Worm (Caenorhabditis elegans) whole organism, mixed stage, embryonic: ENCODE measurements around the gene Y46H3C.5.
"Not testable (repeated sequence)": the region's sequence is repeated elsewhere in the genome, so short reads cannot be mapped to it uniquely, and the experiment has no call there.

ENCODE experiments used
- M03D4.4 ChIP-seq: sonication (generic microtip); optimal IDR thresholded peaks from 2 replicates; lab custom pipeline; 2017; ENCODE audit warnings: mild to moderate bottlenecking, missing genetic modification characterization, missing compliant biosample characterization
- bed-3 ChIP-seq: fragments of 200-800 bp; sonication (Bioruptor generic); optimal IDR thresholded peaks from 3 replicates; lab custom pipeline; 2018; ENCODE audit warnings: mild to moderate bottlenecking, missing genetic modification characterization, moderate library complexity, missing compliant biosample characterization
- ceh-39 ChIP-seq: fragments of 150-350 bp; optimal IDR thresholded peaks from 2 replicates; lab custom pipeline; 2014; ENCODE audit warnings: missing biosample characterization, missing genetic modification characterization
- ceh-43 ChIP-seq: fragments of 200-800 bp; sonication (Bioruptor generic); optimal IDR thresholded peaks from 2 replicates; lab custom pipeline; 2018; ENCODE audit warnings: mild to moderate bottlenecking, missing genetic modification characterization, moderate library complexity, missing compliant biosample characterization
- ceh-83 ChIP-seq: fragments of 200-800 bp; sonication (Bioruptor generic); optimal IDR thresholded peaks from 2 replicates; lab custom pipeline; 2018; ENCODE audit warnings: mild to moderate bottlenecking, missing genetic modification characterization, missing compliant biosample characterization
- cnd-1 ChIP-seq: fragments of 200-800 bp; sonication (Bioruptor generic); optimal IDR thresholded peaks from 2 replicates; lab custom pipeline; 2018; ENCODE audit warnings: mild to moderate bottlenecking, missing genetic modification characterization, missing compliant biosample characterization
- drap-1 ChIP-seq: fragments of 200-800 bp; sonication (Bioruptor generic); optimal IDR thresholded peaks from 3 replicates; lab custom pipeline; 2018; ENCODE audit warnings: mild to moderate bottlenecking, missing genetic modification characterization, missing compliant biosample characterization
- elt-1 ChIP-seq: sonication (generic microtip); optimal IDR thresholded peaks from 2 replicates; lab custom pipeline; 2017; ENCODE audit warnings: missing genetic modification characterization, mild to moderate bottlenecking, missing compliant biosample characterization, antibody characterized with exemption, moderate library complexity, borderline replicate concordance; ENCODE audit not compliant: insufficient read depth
- elt-3 ChIP-seq: fragments of 150-350 bp; optimal IDR thresholded peaks from 2 replicates; lab custom pipeline; 2014; ENCODE audit warnings: missing biosample characterization, missing genetic modification characterization
- flh-1 ChIP-seq: fragments of 200-800 bp; sonication (Bioruptor generic); optimal IDR thresholded peaks from 2 replicates; lab custom pipeline; 2018; ENCODE audit warnings: mild to moderate bottlenecking, missing genetic modification characterization, moderate library complexity, missing compliant biosample characterization
- ham-2 ChIP-seq: fragments of 200-800 bp; sonication (Bioruptor generic); optimal IDR thresholded peaks from 2 replicates; lab custom pipeline; 2018; ENCODE audit warnings: mild to moderate bottlenecking, missing genetic modification characterization, missing compliant biosample characterization
- lin-13 ChIP-seq: fragments of 150-350 bp; optimal IDR thresholded peaks from 2 replicates; lab custom pipeline; 2014; ENCODE audit warnings: missing biosample characterization, missing genetic modification characterization
- lin-32 ChIP-seq: fragments of 200-800 bp; sonication (Bioruptor generic); optimal IDR thresholded peaks from 2 replicates; lab custom pipeline; 2018; ENCODE audit warnings: mild to moderate bottlenecking, missing genetic modification characterization, missing compliant biosample characterization
- lsy-2 ChIP-seq: fragments of 150-350 bp; optimal IDR thresholded peaks from 2 replicates; lab custom pipeline; 2014; ENCODE audit warnings: missing biosample characterization, missing genetic modification characterization
- mep-1 ChIP-seq: fragments of 150-350 bp; optimal IDR thresholded peaks from 2 replicates; lab custom pipeline; 2017; ENCODE audit warnings: missing biosample characterization, missing genetic modification reagents, missing genetic modification characterization, inconsistent platforms
- mls-2 ChIP-seq: sonication (generic microtip); optimal IDR thresholded peaks from 2 replicates; lab custom pipeline; 2016; ENCODE audit warnings: mild to moderate bottlenecking, missing genetic modification characterization, moderate library complexity, missing compliant biosample characterization
- nhr-12 ChIP-seq: fragments of 150-350 bp; optimal IDR thresholded peaks from 2 replicates; lab custom pipeline; 2014; ENCODE audit warnings: missing biosample characterization, missing genetic modification characterization
- nhr-2 ChIP-seq: fragments of 150-350 bp; optimal IDR thresholded peaks from 2 replicates; lab custom pipeline; 2014; ENCODE audit warnings: missing biosample characterization, missing genetic modification characterization
- nhr-28 ChIP-seq: fragments of 150-350 bp; optimal IDR thresholded peaks from 2 replicates; lab custom pipeline; 2014; ENCODE audit warnings: missing biosample characterization, missing genetic modification characterization
- nhr-76 ChIP-seq: sonication (generic microtip); optimal IDR thresholded peaks from 2 replicates; lab custom pipeline; 2017; ENCODE audit warnings: missing biosample characterization, missing genetic modification characterization
- pha-4 ChIP-seq: fragments of 150-350 bp; optimal IDR thresholded peaks from 2 replicates; lab custom pipeline; 2018; ENCODE audit warnings: missing biosample characterization, missing genetic modification reagents, missing genetic modification characterization
- sem-2 ChIP-seq: fragments of 200-800 bp; sonication (Bioruptor generic); optimal IDR thresholded peaks from 2 replicates; lab custom pipeline; 2018; ENCODE audit warnings: mild to moderate bottlenecking, missing genetic modification characterization, missing compliant biosample characterization
- snpc-4 ChIP-seq: fragments of 150-350 bp; optimal IDR thresholded peaks from 2 replicates; lab custom pipeline; 2014; ENCODE audit warnings: missing biosample characterization, missing genetic modification characterization
- tbx-8 ChIP-seq: fragments of 200-800 bp; sonication (Bioruptor generic); optimal IDR thresholded peaks from 2 replicates; lab custom pipeline; 2018; ENCODE audit warnings: mild to moderate bottlenecking, missing genetic modification characterization, moderate library complexity, missing compliant biosample characterization
- unc-120 ChIP-seq: sonication (generic microtip); optimal IDR thresholded peaks from 2 replicates; lab custom pipeline; 2017; ENCODE audit warnings: missing genetic modification characterization, missing compliant biosample characterization; ENCODE audit not compliant: poor library complexity, severe bottlenecking
- unc-39 ChIP-seq: fragments of 150-350 bp; optimal IDR thresholded peaks from 2 replicates; lab custom pipeline; 2014; ENCODE audit warnings: missing biosample characterization, missing genetic modification characterization
- unc-62 ChIP-seq: fragments of 150-350 bp; optimal IDR thresholded peaks from 2 replicates; lab custom pipeline; 2014; ENCODE audit warnings: missing biosample characterization, missing genetic modification reagents, missing genetic modification characterization
- ztf-11 ChIP-seq: fragments of 150-350 bp; optimal IDR thresholded peaks from 2 replicates; lab custom pipeline; 2014; ENCODE audit warnings: missing biosample characterization, missing genetic modification characterization

Gene Y46H3C.5

DNA sequence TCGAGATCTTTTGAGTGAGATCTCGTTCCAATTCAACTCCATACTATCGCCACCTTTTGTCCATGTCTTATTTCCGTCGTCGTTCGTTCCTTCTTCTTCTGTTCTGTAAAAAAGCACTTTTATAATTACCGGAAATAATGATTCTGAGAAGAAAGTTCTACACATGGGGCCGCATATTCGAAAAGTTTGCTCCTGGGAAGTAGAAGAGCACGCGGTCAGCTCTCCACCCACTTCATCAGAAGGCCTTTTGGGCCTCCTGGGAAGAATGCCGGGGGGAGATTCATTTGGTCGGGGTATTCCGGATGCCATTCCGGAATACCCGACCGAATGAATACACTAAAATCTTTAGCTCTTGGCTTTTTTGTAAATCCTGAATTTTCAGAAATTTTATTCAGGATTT lies at the start of gene Y46H3C.5:
Gene Y46H3C.5, minus strand, starts transcription at position 2 of the 400 bp plus-strand sequence.
- TF ChIP-seq snpc-4, nhr-2, M03D4.4 (tag; lab: Kevin White, UChicago): not testable (repeated sequence)

DNA sequence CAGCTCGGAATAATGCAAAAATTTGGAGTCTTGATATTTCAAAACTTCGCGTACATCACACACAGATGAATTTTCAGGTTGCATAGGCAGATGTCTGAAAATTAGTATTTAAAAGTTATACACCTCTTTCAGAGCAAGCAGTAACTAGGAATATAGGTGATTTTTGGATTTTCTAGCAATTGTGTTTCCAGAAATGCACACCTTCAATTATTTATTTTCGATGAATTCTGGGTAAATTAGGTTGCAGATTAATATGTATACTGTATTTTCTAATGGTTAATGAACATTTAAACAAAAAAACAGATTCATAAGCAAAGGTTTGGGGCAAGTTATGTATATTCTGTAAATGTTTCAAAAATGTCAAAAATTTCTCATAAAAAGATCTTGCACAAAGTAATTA lies 48.8 kb upstream of the Y46H3C.5 start, which contains the start of gene srab-25:
Gene srab-25, minus strand, starts transcription at position 101 of the 400 bp plus-strand sequence.
- TF ChIP-seq lin-32 (GFP tag; lab: Kevin White, UChicago) (no peak), unc-39 (no peak), unc-62 (GFP tag; lab: Kevin White, UChicago) (no peak), ztf-11 (tag; lab: Kevin White, UChicago) (no peak), nhr-2 (tag; lab: Kevin White, UChicago) (no peak), ceh-39 (tag; lab: Kevin White, UChicago) (no peak), snpc-4 (tag; lab: Kevin White, UChicago) (no peak)

DNA sequence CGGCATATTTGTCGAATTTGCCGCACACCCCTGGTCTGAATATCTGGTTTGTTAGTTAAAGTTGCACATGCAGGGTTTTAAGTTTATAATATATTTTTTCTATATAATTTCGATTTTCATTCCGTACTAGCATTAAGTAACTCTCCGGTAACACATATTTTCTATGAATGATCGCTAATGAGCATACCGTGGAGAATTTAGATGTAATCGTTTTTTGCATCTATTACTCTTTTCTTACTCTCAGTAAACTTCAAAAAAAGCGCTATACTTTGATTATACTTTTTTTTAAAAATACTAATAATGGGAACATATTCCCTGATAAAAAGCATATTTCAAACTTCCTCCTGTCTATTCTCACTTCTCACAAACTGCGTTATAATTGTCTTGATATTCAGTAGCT lies 42.3 kb upstream of the Y46H3C.5 start, which contains the start of gene str-160:
Gene str-160, plus strand, starts transcription at position 301 of the 400 bp plus-strand sequence.
- TF ChIP-seq tbx-8 (no peak), nhr-28 (tag; lab: Kevin White, UChicago) (no peak), sem-2 (GFP tag; lab: Kevin White, UChicago) (no peak), drap-1 (GFP tag; lab: Kevin White, UChicago) (no peak), M03D4.4 (tag; lab: Kevin White, UChicago) (no peak), nhr-76 (tag; lab: Kevin White, UChicago) (no peak), ceh-83 (no peak)

ce11 chrV:1731918-1732317 lies 39.6 kb upstream of the Y46H3C.5 start, which contains the start of gene gst-21:
Gene gst-21, minus strand, starts transcription at chrV:1732018.
- TF ChIP-seq ham-2 (GFP tag; lab: Kevin White, UChicago) (no peak), lsy-2 (tag; lab: Kevin White, UChicago) (no peak)

ce11 chrV:1725353-1725752 lies 33.1 kb upstream of the Y46H3C.5 start, which contains the start of gene sri-27:
Gene sri-27, plus strand, starts transcription at chrV:1725653.
- TF ChIP-seq cnd-1 (tag; lab: Kevin White, UChicago) (no peak), unc-120 (tag; lab: Kevin White, UChicago) (no peak), M03D4.4 (tag; lab: Kevin White, UChicago) (no peak), mep-1 (tag; lab: Kevin White, UChicago) (no peak), ceh-39 (tag; lab: Kevin White, UChicago) (no peak), flh-1 (GFP tag; lab: Kevin White, UChicago) (no peak), tbx-8 (no peak), elt-3 (tag; lab: Kevin White, UChicago) (no peak), nhr-12 (tag; lab: Kevin White, UChicago) (no peak), nhr-76 (tag; lab: Kevin White, UChicago) (no peak), lin-32 (GFP tag; lab: Kevin White, UChicago) (no peak)

DNA sequence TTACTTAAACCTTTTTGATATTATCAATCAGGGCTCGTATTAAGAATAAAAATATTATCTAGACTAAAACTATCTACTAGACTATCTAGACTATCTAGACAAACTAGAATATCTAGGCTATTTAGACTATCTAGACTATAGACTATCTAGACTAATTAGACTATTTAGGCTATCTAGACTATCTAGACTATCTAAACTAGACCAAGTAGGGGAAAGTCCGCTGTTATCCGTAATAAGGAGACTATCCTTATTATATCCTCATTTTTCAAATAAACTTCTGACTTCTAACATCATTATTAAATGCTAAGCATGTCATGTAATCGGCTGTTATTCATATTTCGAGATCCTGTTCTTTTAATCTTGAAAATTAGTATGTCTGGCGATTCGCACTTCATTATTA lies 29.7 kb upstream of the Y46H3C.5 start, which contains the start of gene srw-101:
Gene srw-101, plus strand, starts transcription at position 301 of the 400 bp plus-strand sequence.
- TF ChIP-seq ham-2 (GFP tag; lab: Kevin White, UChicago), result no peak
- no peak for TF ChIP-seq unc-62 (GFP tag; lab: Kevin White, UChicago)
- TF ChIP-seq mls-2, result no peak
- no peak for TF ChIP-seq ceh-39 (tag; lab: Kevin White, UChicago)
- TF ChIP-seq lin-13 (tag; lab: Kevin White, UChicago), result no peak
- TF ChIP-seq, all 35 proteins: peak for 0

- TF ChIP-seq ham-2 (GFP tag; lab: Kevin White, UChicago), result no peak
- TF ChIP-seq pha-4, result no peak
- TF ChIP-seq bed-3 (GFP tag; lab: Kevin White, UChicago), result no peak
- no peak for TF ChIP-seq nhr-76 (tag; lab: Kevin White, UChicago)
- TF ChIP-seq sem-2 (GFP tag; lab: Kevin White, UChicago), result no peak
- TF ChIP-seq elt-1 (tag; lab: Kevin White, UChicago), result no peak
- no peak for TF ChIP-seq drap-1 (GFP tag; lab: Kevin White, UChicago)
- no peak for TF ChIP-seq unc-120 (tag; lab: Kevin White, UChicago)
- TF ChIP-seq ztf-11 (tag; lab: Kevin White, UChicago), result no peak
- no peak for TF ChIP-seq ceh-83
- no peak for TF ChIP-seq tbx-8
- TF ChIP-seq lsy-2 (tag; lab: Kevin White, UChicago), result no peak
- TF ChIP-seq lin-32 (GFP tag; lab: Kevin White, UChicago), result no peak
- no peak for TF ChIP-seq ceh-43
- no peak for TF ChIP-seq elt-3 (tag; lab: Kevin White, UChicago)
Measured at ce11 chrV:1719927-1720326, 27.6 kb upstream of the Y46H3C.5 start, which contains the start of gene srw-102. Gene srw-102, plus strand, starts transcription at chrV:1720227.
